Worm (Caenorhabditis elegans): Measurements from ENCODE around the gene F47D12.9.

Gene F47D12.9

ce11 chrIII:6339919-6340434 lies 36.8 kb upstream of the F47D12.9 start, which contains the start of gene let-767:
let-767 (minus strand) TSS chrIII:6339969.
- TF ChIP-seq ref-1 (GFP tag; conservative IDR thresholded peaks at IDR 0.05), result no peak
- no peak for TF ChIP-seq tab-1 (GFP tag; IDR thresholded peaks at IDR 0.05)

- TF ChIP-seq med-1 (GFP tag; optimal IDR thresholded peaks at IDR 0.05; ENCODE audit: insufficient read depth) (no peak), cog-1 (tag; optimal IDR thresholded peaks at IDR 0.05) (no peak), T22C8.4 (GFP tag; IDR thresholded peaks at IDR 0.05) (no peak), flt-1 (GFP tag; IDR thresholded peaks at IDR 0.05) (no peak), klf-2 (GFP tag; conservative IDR thresholded peaks at IDR 0.05) (no peak), ztf-29 (GFP tag; IDR thresholded peaks at IDR 0.05) (no peak), ref-1 (GFP tag; conservative IDR thresholded peaks at IDR 0.05) (no peak), ztf-23 (GFP tag; IDR thresholded peaks at IDR 0.05) (no peak), tab-1 (GFP tag; IDR thresholded peaks at IDR 0.05) (no peak)
These were observed 31.2 kb upstream of the F47D12.9 start for ce11 chrIII:6334364-6334763.

- TF ChIP-seq cog-1 (tag; optimal IDR thresholded peaks at IDR 0.05), result no peak
- no peak for TF ChIP-seq ztf-29 (GFP tag; IDR thresholded peaks at IDR 0.05)
- no peak for TF ChIP-seq tab-1 (GFP tag; IDR thresholded peaks at IDR 0.05)
- TF ChIP-seq klf-2 (GFP tag; conservative IDR thresholded peaks at IDR 0.05), result no peak
- no peak for TF ChIP-seq ref-1 (GFP tag; conservative IDR thresholded peaks at IDR 0.05)
- TF ChIP-seq T22C8.4 (GFP tag; IDR thresholded peaks at IDR 0.05), result no peak
- no peak for TF ChIP-seq flt-1 (GFP tag; IDR thresholded peaks at IDR 0.05)
- no peak for TF ChIP-seq ztf-23 (GFP tag; IDR thresholded peaks at IDR 0.05)
- TF ChIP-seq med-1 (GFP tag; optimal IDR thresholded peaks at IDR 0.05; ENCODE audit: insufficient read depth), result no peak
These were observed 28.1 kb upstream of the F47D12.9 start, which contains the start of gene C56G2.4 for ce11 chrIII:6331211-6331782. C56G2.4 (plus strand) TSS chrIII:6331732.

ce11 chrIII:6324139-6324538 lies 21.0 kb upstream of the F47D12.9 start, which contains the start of gene C56G2.5:
C56G2.5 (minus strand) TSS chrIII:6324239.
- TF ChIP-seq klf-2 (GFP tag; conservative IDR thresholded peaks at IDR 0.05) (no peak), flt-1 (GFP tag; IDR thresholded peaks at IDR 0.05) (no peak), cog-1 (tag; optimal IDR thresholded peaks at IDR 0.05) (no peak), tab-1 (GFP tag; IDR thresholded peaks at IDR 0.05) (no peak), ztf-29 (GFP tag; IDR thresholded peaks at IDR 0.05) (no peak)

- TF ChIP-seq med-1 (GFP tag; optimal IDR thresholded peaks at IDR 0.05; ENCODE audit: insufficient read depth) (no peak), flt-1 (GFP tag; IDR thresholded peaks at IDR 0.05) (no peak), cog-1 (tag; optimal IDR thresholded peaks at IDR 0.05) (no peak), ztf-29 (GFP tag; IDR thresholded peaks at IDR 0.05) (no peak), tab-1 (GFP tag; IDR thresholded peaks at IDR 0.05) (no peak), ref-1 (GFP tag; conservative IDR thresholded peaks at IDR 0.05) (no peak), klf-2 (GFP tag; conservative IDR thresholded peaks at IDR 0.05) (no peak), ztf-23 (GFP tag; IDR thresholded peaks at IDR 0.05) (no peak), T22C8.4 (GFP tag; IDR thresholded peaks at IDR 0.05) (no peak)
These were observed 14.2 kb upstream of the F47D12.9 start for ce11 chrIII:6317345-6317744.

ce11 chrIII:6316795-6317194 lies 13.6 kb upstream of the F47D12.9 start:
- no peak for TF ChIP-seq tab-1 (GFP tag; IDR thresholded peaks at IDR 0.05)
- TF ChIP-seq flt-1 (GFP tag; IDR thresholded peaks at IDR 0.05), result no peak
- no peak for TF ChIP-seq med-1 (GFP tag; optimal IDR thresholded peaks at IDR 0.05; ENCODE audit: insufficient read depth)
- TF ChIP-seq T22C8.4 (GFP tag; IDR thresholded peaks at IDR 0.05), result no peak
- no peak for TF ChIP-seq ztf-29 (GFP tag; IDR thresholded peaks at IDR 0.05)
- TF ChIP-seq cog-1 (tag; optimal IDR thresholded peaks at IDR 0.05), result no peak
- no peak for TF ChIP-seq ref-1 (GFP tag; conservative IDR thresholded peaks at IDR 0.05)
- no peak for TF ChIP-seq ztf-23 (GFP tag; IDR thresholded peaks at IDR 0.05)
- TF ChIP-seq klf-2 (GFP tag; conservative IDR thresholded peaks at IDR 0.05), result no peak

- TF ChIP-seq ref-1 (GFP tag; conservative IDR thresholded peaks at IDR 0.05), result no peak
- no peak for TF ChIP-seq med-1 (GFP tag; optimal IDR thresholded peaks at IDR 0.05; ENCODE audit: insufficient read depth)
- no peak for TF ChIP-seq ztf-23 (GFP tag; IDR thresholded peaks at IDR 0.05)
- TF ChIP-seq klf-2 (GFP tag; conservative IDR thresholded peaks at IDR 0.05), result no peak
- TF ChIP-seq tab-1 (GFP tag; IDR thresholded peaks at IDR 0.05), result no peak
- no peak for TF ChIP-seq flt-1 (GFP tag; IDR thresholded peaks at IDR 0.05)
- TF ChIP-seq cog-1 (tag; optimal IDR thresholded peaks at IDR 0.05), result no peak
- no peak for TF ChIP-seq T22C8.4 (GFP tag; IDR thresholded peaks at IDR 0.05)
- TF ChIP-seq ztf-29 (GFP tag; IDR thresholded peaks at IDR 0.05), result no peak
These were observed 12.3 kb upstream of the F47D12.9 start for ce11 chrIII:6315515-6315914.

- TF ChIP-seq cog-1 (tag; optimal IDR thresholded peaks at IDR 0.05) (no peak), ref-1 (GFP tag; conservative IDR thresholded peaks at IDR 0.05) (no peak), tab-1 (GFP tag; IDR thresholded peaks at IDR 0.05) (no peak), flt-1 (GFP tag; IDR thresholded peaks at IDR 0.05) (no peak), T22C8.4 (GFP tag; IDR thresholded peaks at IDR 0.05) (no peak), klf-2 (GFP tag; conservative IDR thresholded peaks at IDR 0.05) (no peak), med-1 (GFP tag; optimal IDR thresholded peaks at IDR 0.05; ENCODE audit: insufficient read depth) (no peak), ztf-23 (GFP tag; IDR thresholded peaks at IDR 0.05) (no peak), ztf-29 (GFP tag; IDR thresholded peaks at IDR 0.05) (no peak)
These were observed 9.1 kb upstream of the F47D12.9 start for ce11 chrIII:6312244-6312643.

ce11 chrIII:6311452-6311851 lies 8.3 kb upstream of the F47D12.9 start:
- no peak for TF ChIP-seq ref-1 (GFP tag; conservative IDR thresholded peaks at IDR 0.05)

- no peak for TF ChIP-seq ref-1 (GFP tag; conservative IDR thresholded peaks at IDR 0.05)
- no peak for TF ChIP-seq ztf-23 (GFP tag; IDR thresholded peaks at IDR 0.05)
- TF ChIP-seq klf-2 (GFP tag; conservative IDR thresholded peaks at IDR 0.05), result no peak
- TF ChIP-seq ztf-29 (GFP tag; IDR thresholded peaks at IDR 0.05), result no peak
- TF ChIP-seq cog-1 (tag; optimal IDR thresholded peaks at IDR 0.05), result no peak
- TF ChIP-seq T22C8.4 (GFP tag; IDR thresholded peaks at IDR 0.05), result no peak
These were observed 7.2 kb upstream of the F47D12.9 start for ce11 chrIII:6310352-6310751.

All from whole organism, midembryonic.